Fruit fly (Drosophila melanogaster) whole organism, prepupa: Measurements from ENCODE around the gene Sap130.

Experiments used
- Blimp-1 ChIP-seq: fragments of 200-800 bp; sonication (Bioruptor generic); optimal IDR thresholded peaks from 3 replicates; lab custom pipeline; 2017; ENCODE audit warnings: missing biosample characterization, missing genetic modification characterization, mild to moderate bottlenecking, moderate library complexity, missing genetic modification reagents
- CG10631 ChIP-seq: fragments of 200-800 bp; sonication (Bioruptor generic); optimal IDR thresholded peaks from 2 replicates; lab custom pipeline; 2016; ENCODE audit warnings: missing biosample characterization, missing genetic modification characterization
- CG10669 ChIP-seq: fragments of 200-800 bp; sonication (Bioruptor generic); optimal IDR thresholded peaks from 3 replicates; lab custom pipeline; 2018; ENCODE audit warnings: missing biosample characterization, mild to moderate bottlenecking, missing genetic modification characterization, moderate library complexity
- CG11294 ChIP-seq: fragments of 200-800 bp; sonication (Bioruptor generic); IDR thresholded peaks from 2 replicates; pipeline ENCODE4 v1.3.6; 2022; ENCODE audit warnings: missing biosample characterization, missing genetic modification characterization
- CG11762 ChIP-seq: fragments of 200-800 bp; sonication (Bioruptor generic); optimal IDR thresholded peaks from 3 replicates; lab custom pipeline; 2016; ENCODE audit warnings: missing biosample characterization, missing genetic modification characterization; ENCODE audit not compliant: insufficient read depth
- CG15336 ChIP-seq: fragments of 200-800 bp; sonication (Bioruptor generic); IDR thresholded peaks from 2 replicates; pipeline ENCODE4 v1.3.6; 2022; ENCODE audit warnings: missing biosample characterization, missing genetic modification characterization
- CG1621 ChIP-seq: fragments of 200-800 bp; sonication (Bioruptor generic); optimal IDR thresholded peaks from 3 replicates; lab custom pipeline; 2018; ENCODE audit warnings: missing biosample characterization, mild to moderate bottlenecking, missing genetic modification characterization
- CG3032 ChIP-seq: fragments of 200-800 bp; optimal IDR thresholded peaks from 2 replicates; lab custom pipeline; 2019; ENCODE audit warnings: missing biosample characterization, mild to moderate bottlenecking, missing genetic modification characterization, moderate library complexity
- CG31627 ChIP-seq: fragments of 200-800 bp; sonication (Bioruptor generic); optimal IDR thresholded peaks from 3 replicates; lab custom pipeline; 2016; ENCODE audit warnings: missing biosample characterization, missing genetic modification characterization
- CG34406 ChIP-seq: fragments of 200-800 bp; sonication (Bioruptor generic); optimal IDR thresholded peaks from 3 replicates; lab custom pipeline; 2016; ENCODE audit warnings: missing biosample characterization, missing genetic modification characterization
- CG6163 ChIP-seq: fragments of 200-800 bp; sonication (Bioruptor generic); IDR thresholded peaks from 3 replicates; pipeline ENCODE4 v1.3.6; 2022; ENCODE audit warnings: missing biosample characterization, missing genetic modification characterization
- CG6808 ChIP-seq: fragments of 200-800 bp; sonication (Bioruptor generic); optimal IDR thresholded peaks from 3 replicates; lab custom pipeline; 2017; ENCODE audit warnings: missing biosample characterization, missing genetic modification characterization, mild to moderate bottlenecking, moderate library complexity, missing genetic modification reagents
- CG6854 ChIP-seq: fragments of 200-800 bp; sonication (Bioruptor generic); optimal IDR thresholded peaks from 2 replicates; lab custom pipeline; 2017; ENCODE audit warnings: missing biosample characterization, mild to moderate bottlenecking, missing genetic modification characterization
- CG7368 ChIP-seq: fragments of 200-800 bp; sonication (Bioruptor generic); optimal IDR thresholded peaks from 3 replicates; lab custom pipeline; 2016; ENCODE audit warnings: missing biosample characterization, missing genetic modification characterization
- CG8319 ChIP-seq: fragments of 200-800 bp; sonication (Bioruptor generic); optimal IDR thresholded peaks from 3 replicates; lab custom pipeline; 2016; ENCODE audit warnings: missing biosample characterization, missing genetic modification characterization
- CG8632 ChIP-seq: fragments of 200-800 bp; sonication (Bioruptor generic); optimal IDR thresholded peaks from 3 replicates; lab custom pipeline; 2016; ENCODE audit warnings: missing biosample characterization, missing genetic modification characterization
- Eip75B ChIP-seq: fragments of 200-800 bp; sonication (Bioruptor generic); optimal IDR thresholded peaks from 3 replicates; lab custom pipeline; 2016; ENCODE audit warnings: missing biosample characterization, missing genetic modification characterization
- Eip93F ChIP-seq: fragments of 200-800 bp; sonication (Bioruptor generic); optimal IDR thresholded peaks from 2 replicates; lab custom pipeline; 2016; ENCODE audit warnings: missing biosample characterization, mild to moderate bottlenecking, missing genetic modification characterization
- Ets21C ChIP-seq: fragments of 200-800 bp; sonication (Bioruptor generic); optimal IDR thresholded peaks from 3 replicates; lab custom pipeline; 2016; ENCODE audit warnings: missing biosample characterization, missing genetic modification characterization
- Ets96B ChIP-seq: fragments of 200-800 bp; optimal IDR thresholded peaks from 2 replicates; lab custom pipeline; 2019; ENCODE audit warnings: missing biosample characterization, mild to moderate bottlenecking, missing genetic modification characterization, moderate library complexity
- Gug ChIP-seq: fragments of 200-800 bp; sonication (Bioruptor generic); IDR thresholded peaks from 2 replicates; pipeline ENCODE4 v1.3.6; 2022; ENCODE audit warnings: missing biosample characterization, missing genetic modification characterization
- Hr38 ChIP-seq: sonication (Bioruptor generic); optimal IDR thresholded peaks from 2 replicates; lab custom pipeline; 2016; ENCODE audit warnings: missing biosample characterization, missing genetic modification characterization
- Hr4 ChIP-seq: fragments of 200-800 bp; sonication (Bioruptor generic); optimal IDR thresholded peaks from 3 replicates; lab custom pipeline; 2016; ENCODE audit warnings: missing biosample characterization, missing genetic modification characterization
- Lpt ChIP-seq: fragments of 200-800 bp; sonication (Bioruptor generic); optimal IDR thresholded peaks from 3 replicates; lab custom pipeline; 2016; ENCODE audit warnings: missing biosample characterization, missing genetic modification characterization
- OdsH ChIP-seq: fragments of 200-800 bp; sonication (Bioruptor generic); optimal IDR thresholded peaks from 3 replicates; lab custom pipeline; 2016; ENCODE audit warnings: missing biosample characterization, missing genetic modification characterization
- Smox ChIP-seq: fragments of 200-800 bp; sonication (Bioruptor generic); optimal IDR thresholded peaks from 3 replicates; lab custom pipeline; 2016; ENCODE audit warnings: missing biosample characterization, missing genetic modification characterization
- Sox14 ChIP-seq: fragments of 200-800 bp; sonication (Bioruptor generic); optimal IDR thresholded peaks from 3 replicates; lab custom pipeline; 2016; ENCODE audit warnings: missing biosample characterization, missing genetic modification characterization
- achi ChIP-seq: fragments of 200-800 bp; sonication (Bioruptor generic); optimal IDR thresholded peaks from 3 replicates; lab custom pipeline; 2016; ENCODE audit warnings: missing biosample characterization, missing genetic modification characterization
- dac ChIP-seq: fragments of 200-800 bp; sonication (Bioruptor generic); optimal IDR thresholded peaks from 2 replicates; lab custom pipeline; 2017; ENCODE audit warnings: missing biosample characterization, mild to moderate bottlenecking, missing genetic modification characterization
- dsx ChIP-seq: fragments of 200-800 bp; optimal IDR thresholded peaks from 3 replicates; lab custom pipeline; 2019; ENCODE audit warnings: missing biosample characterization, mild to moderate bottlenecking, missing genetic modification characterization, moderate library complexity; ENCODE audit not compliant: poor library complexity, severe bottlenecking
- eg ChIP-seq: fragments of 200-800 bp; sonication (Bioruptor generic); IDR thresholded peaks from 3 replicates; pipeline ENCODE4 v1.3.6; 2022; ENCODE audit warnings: missing biosample characterization, missing genetic modification characterization
- fkh ChIP-seq: fragments of 200-800 bp; sonication (Bioruptor generic); optimal IDR thresholded peaks from 3 replicates; lab custom pipeline; 2017; ENCODE audit warnings: missing biosample characterization, mild to moderate bottlenecking, missing genetic modification characterization, moderate library complexity
- lz ChIP-seq: fragments of 200-800 bp; sonication (Bioruptor generic); optimal IDR thresholded peaks from 3 replicates; lab custom pipeline; 2016; ENCODE audit warnings: missing biosample characterization, missing genetic modification characterization
- net ChIP-seq: fragments of 200-800 bp; sonication (Bioruptor generic); optimal IDR thresholded peaks from 3 replicates; lab custom pipeline; 2016; ENCODE audit warnings: missing biosample characterization, missing genetic modification characterization
- pdm3 ChIP-seq: fragments of 200-800 bp; sonication (Bioruptor generic); optimal IDR thresholded peaks from 3 replicates; lab custom pipeline; 2016; ENCODE audit warnings: missing biosample characterization, missing genetic modification characterization
- salr ChIP-seq, 2 experiments: fragments of 200-800 bp; sonication (Bioruptor generic); optimal IDR thresholded peaks; 3 replicates each; lab custom pipeline; 2016 to 2018; ENCODE audit warnings: missing biosample characterization in 2 of 2, missing genetic modification characterization in 2 of 2, mild to moderate bottlenecking in 1 of 2
- spab ChIP-seq: fragments of 200-800 bp; sonication (Bioruptor generic); optimal IDR thresholded peaks from 2 replicates; lab custom pipeline; 2017; ENCODE audit warnings: missing biosample characterization, mild to moderate bottlenecking, missing genetic modification characterization, missing genetic modification reagents
- ss ChIP-seq, 2 experiments: fragments of 200-800 bp; sonication (Bioruptor generic); optimal IDR thresholded peaks; 2 replicates in 1 of 2; 3 replicates in 1 of 2; lab custom pipeline; 2017 to 2018; ENCODE audit warnings: mild to moderate bottlenecking in 2 of 2, missing biosample characterization in 2 of 2, missing genetic modification characterization in 2 of 2, moderate library complexity in 1 of 2
- svp ChIP-seq: fragments of 200-800 bp; sonication (Bioruptor generic); peaks from one replicate; lab custom pipeline; 2016; ENCODE audit warnings: missing biosample characterization, missing genetic modification characterization
- vri ChIP-seq: fragments of 200-800 bp; sonication (Bioruptor generic); optimal IDR thresholded peaks from 3 replicates; lab custom pipeline; 2016; ENCODE audit warnings: missing biosample characterization, mild to moderate bottlenecking, missing genetic modification characterization

The Sap130 gene

dm6 chr3L:12798795-12799311 is 6.8 kb upstream of the Sap130 start (continued):
- TF ChIP-seq Sox14 (GFP tag; lab: Kevin White, UChicago) = peak; percentile 65
- TF ChIP-seq CG8632 (GFP tag; lab: Kevin White, UChicago) = peak; percentile 40
- peak; percentile 29; the same call in 1 of the 3 replicates for TF ChIP-seq eg
- peak; percentile 32 for TF ChIP-seq net (GFP tag; lab: Kevin White, UChicago)
- TF ChIP-seq CG10631 (GFP tag; lab: Kevin White, UChicago) = peak; percentile 42
- TF ChIP-seq Eip75B (GFP tag; lab: Kevin White, UChicago) = peak; percentile 14
- peak; percentile 65 for TF ChIP-seq Hr4 (GFP tag; lab: Kevin White, UChicago)
- TF ChIP-seq CG6808 (GFP tag; lab: Kevin White, UChicago) = peak; percentile 48
- TF ChIP-seq Ets96B (tag; lab: Kevin White, UChicago) = peak; percentile 26
- TF ChIP-seq ss (GFP tag; optimal IDR thresholded peaks at IDR 0.05; lab: Kevin White, UChicago) = peak; percentile 23 to 45
- peak; percentile 37 for TF ChIP-seq CG10669 (GFP tag; lab: Kevin White, UChicago)
- TF ChIP-seq Hr38 (GFP tag; lab: Kevin White, UChicago) = no peak
- peak; percentile 4 for TF ChIP-seq lz (GFP tag; lab: Kevin White, UChicago)
- TF ChIP-seq Lpt (GFP tag; lab: Kevin White, UChicago) = peak; percentile 43
- TF ChIP-seq Ets21C (GFP tag; lab: Kevin White, UChicago) = no peak
- TF ChIP-seq Blimp-1 (GFP tag; lab: Kevin White, UChicago) = peak; percentile 11
- peak; percentile 61 for TF ChIP-seq pdm3 (GFP tag; lab: Kevin White, UChicago)
- peak; percentile 47; the same call in 1 of the 3 replicates for TF ChIP-seq CG6163
- TF ChIP-seq Eip93F (GFP tag; lab: Kevin White, UChicago) = no peak
- TF ChIP-seq salr (GFP tag; optimal IDR thresholded peaks at IDR 0.05; lab: Kevin White, UChicago) = peak; percentile 33 to 50
- peak; percentile 18 for TF ChIP-seq CG31627
- TF ChIP-seq CG15336 (GFP tag; lab: Robert Waterston, UW) = peak; percentile 55; the same call in 1 of the 2 replicates
- TF ChIP-seq CG8319 = no peak
- peak; percentile 28 for TF ChIP-seq achi (GFP tag; lab: Kevin White, UChicago)
- no peak for TF ChIP-seq CG11294 (GFP tag; lab: Robert Waterston, UW)
- no peak for TF ChIP-seq CG6854 (GFP tag; lab: Kevin White, UChicago)
- no peak for TF ChIP-seq dac
- no peak for TF ChIP-seq CG11762 (GFP tag; lab: Kevin White, UChicago)
- peak; percentile 3 for TF ChIP-seq CG3032
- peak; percentile 22 for TF ChIP-seq CG34406 (GFP tag; lab: Kevin White, UChicago)
- peak; percentile 79 for TF ChIP-seq fkh
- TF ChIP-seq OdsH (GFP tag; lab: Kevin White, UChicago) = peak; percentile 49
- peak; percentile 44 for TF ChIP-seq vri (GFP tag; lab: Kevin White, UChicago)
- no peak for TF ChIP-seq Gug
- TF ChIP-seq dsx (GFP tag; lab: Kevin White, UChicago) = peak; percentile 11
- peak; percentile 6 for TF ChIP-seq CG7368
- TF ChIP-seq Smox = no peak
- no peak for TF ChIP-seq spab

- peak; percentile 99 for TF ChIP-seq svp (GFP tag; lab: Kevin White, UChicago)
- TF ChIP-seq CG1621 (tag; lab: Kevin White, UChicago) = no peak
Observed at dm6 chr3L:12799431-12800147, 6.1 kb upstream of the Sap130 start.
